Worm (Caenorhabditis elegans) whole organism, L1 larva: ENCODE measurements around the gene grl-25.

Experiments used
- C04F5.9 ChIP-seq: sonication (generic microtip); optimal IDR thresholded peaks from 2 replicates; lab custom pipeline; 2016; ENCODE audit warnings: missing genetic modification characterization, missing compliant biosample characterization
- Y116A8C.19 ChIP-seq: sonication (generic microtip); optimal IDR thresholded peaks from 2 replicates; lab custom pipeline; 2016; ENCODE audit warnings: missing compliant biosample characterization, missing genetic modification characterization, borderline replicate concordance
- aha-1 ChIP-seq: fragments of 150-350 bp; optimal IDR thresholded peaks from 2 replicates; lab custom pipeline; 2014; ENCODE audit warnings: missing biosample characterization, missing genetic modification characterization
- alr-1 ChIP-seq: fragments of 200-800 bp; sonication (Bioruptor generic); optimal IDR thresholded peaks from 2 replicates; lab custom pipeline; 2018; ENCODE audit warnings: borderline replicate concordance, mild to moderate bottlenecking, missing genetic modification characterization, missing compliant biosample characterization
- aly-2 ChIP-seq: fragments of 150-350 bp; optimal IDR thresholded peaks from 2 replicates; lab custom pipeline; 2014; ENCODE audit warnings: missing biosample characterization, missing genetic modification characterization
- blmp-1 ChIP-seq: fragments of 150-350 bp; optimal IDR thresholded peaks from 2 replicates; lab custom pipeline; 2014; ENCODE audit warnings: missing biosample characterization, missing genetic modification characterization
- efl-1 ChIP-seq, 4 experiments: fragments of 150-350 bp; optimal IDR thresholded peaks in 3 of 4; peaks in 1 of 4; 1 replicate in 1 of 4; 2 replicates in 3 of 4; lab custom pipeline; 2014; ENCODE audit warnings: missing biosample characterization in 2 of 4, missing genetic modification characterization in 2 of 4, missing genetic modification reagents in 2 of 4
- egl-27 ChIP-seq, 2 experiments: fragments of 150-350 bp in 1 of 2; sonication (generic microtip); optimal IDR thresholded peaks; 3 replicates each; lab custom pipeline; 2017 to 2018; ENCODE audit warnings: missing biosample characterization in 2 of 2, missing genetic modification characterization in 2 of 2, missing genetic modification reagents in 2 of 2
- elt-3 ChIP-seq, 6 experiments: fragments of 150-350 bp in 1 of 6; sonication (generic microtip); optimal IDR thresholded peaks; 2 replicates each; lab custom pipeline; 2017 to 2018; ENCODE audit warnings: missing biosample characterization in 6 of 6, missing genetic modification characterization in 6 of 6, inconsistent platforms in 1 of 6
- fkh-10 ChIP-seq: sonication (generic microtip); optimal IDR thresholded peaks from 2 replicates; lab custom pipeline; 2017; ENCODE audit warnings: missing biosample characterization, missing genetic modification reagents, missing genetic modification characterization
- fos-1 ChIP-seq: fragments of 150-350 bp; optimal IDR thresholded peaks from 2 replicates; lab custom pipeline; 2014; ENCODE audit warnings: missing biosample characterization, missing genetic modification characterization
- hlh-17 ChIP-seq: fragments of 200-800 bp; sonication (Bioruptor generic); optimal IDR thresholded peaks from 2 replicates; lab custom pipeline; 2018; ENCODE audit warnings: missing genetic modification characterization, mild to moderate bottlenecking, missing compliant biosample characterization, moderate library complexity, borderline replicate concordance
- irx-1 ChIP-seq: sonication (generic microtip); optimal IDR thresholded peaks from 2 replicates; lab custom pipeline; 2016; ENCODE audit warnings: missing genetic modification characterization, missing compliant biosample characterization
- jun-1 ChIP-seq: fragments of 150-350 bp; optimal IDR thresholded peaks from 2 replicates; lab custom pipeline; 2014; ENCODE audit warnings: missing biosample characterization, missing genetic modification reagents, missing genetic modification characterization
- lin-13 ChIP-seq: fragments of 150-350 bp; optimal IDR thresholded peaks from 2 replicates; lab custom pipeline; 2014; ENCODE audit warnings: missing biosample characterization, missing genetic modification reagents, missing genetic modification characterization
- lin-14 ChIP-seq: fragments of 200-800 bp; sonication (Bioruptor generic); optimal IDR thresholded peaks from 2 replicates; lab custom pipeline; 2018; ENCODE audit warnings: mild to moderate bottlenecking, missing genetic modification characterization, moderate library complexity, missing compliant biosample characterization
- lin-39 ChIP-seq: fragments of 150-350 bp; optimal IDR thresholded peaks from 2 replicates; lab custom pipeline; 2014; ENCODE audit warnings: missing biosample characterization, missing genetic modification reagents, missing genetic modification characterization
- lir-3 ChIP-seq: sonication (generic microtip); optimal IDR thresholded peaks from 2 replicates; lab custom pipeline; 2016; ENCODE audit warnings: mild to moderate bottlenecking, missing genetic modification characterization, moderate library complexity, missing compliant biosample characterization; ENCODE audit not compliant: poor library complexity
- lsy-2 ChIP-seq, 2 experiments: fragments of 150-350 bp; optimal IDR thresholded peaks; 2 replicates each; lab custom pipeline; 2014; ENCODE audit warnings: missing biosample characterization in 2 of 2, missing genetic modification characterization in 2 of 2
- mdl-1 ChIP-seq, 2 experiments: fragments of 150-350 bp; optimal IDR thresholded peaks; 2 replicates each; lab custom pipeline; 2014 to 2017; ENCODE audit warnings: missing biosample characterization in 2 of 2, missing genetic modification characterization in 2 of 2, inconsistent platforms in 1 of 2
- nhr-11 ChIP-seq: fragments of 150-350 bp; optimal IDR thresholded peaks from 2 replicates; lab custom pipeline; 2014; ENCODE audit warnings: missing biosample characterization, missing genetic modification characterization
- nhr-12 ChIP-seq: sonication (generic microtip); optimal IDR thresholded peaks from 2 replicates; lab custom pipeline; 2017; ENCODE audit warnings: missing biosample characterization, missing genetic modification characterization
- nhr-28 ChIP-seq: fragments of 150-350 bp; optimal IDR thresholded peaks from 2 replicates; lab custom pipeline; 2014; ENCODE audit warnings: missing biosample characterization, missing genetic modification characterization
- nhr-47 ChIP-seq: sonication (generic microtip); optimal IDR thresholded peaks from 2 replicates; lab custom pipeline; 2016; ENCODE audit warnings: mild to moderate bottlenecking, missing genetic modification characterization, moderate library complexity, missing compliant biosample characterization
- nhr-84 ChIP-seq: sonication (generic microtip); optimal IDR thresholded peaks from 2 replicates; lab custom pipeline; 2017; ENCODE audit warnings: missing biosample characterization, missing genetic modification characterization
- nhr-85 ChIP-seq: sonication (generic microtip); peaks from one replicate; lab custom pipeline; 2016; ENCODE audit warnings: missing genetic modification characterization, inconsistent platforms, missing compliant biosample characterization
- pag-3 ChIP-seq: sonication (generic microtip); optimal IDR thresholded peaks from 2 replicates; lab custom pipeline; 2017; ENCODE audit warnings: missing genetic modification characterization, mild to moderate bottlenecking, missing compliant biosample characterization, antibody characterized with exemption, borderline replicate concordance; ENCODE audit not compliant: insufficient read depth
- pax-3 ChIP-seq: fragments of 200-800 bp; sonication (Bioruptor generic); optimal IDR thresholded peaks from 2 replicates; lab custom pipeline; 2018; ENCODE audit warnings: mild to moderate bottlenecking, missing genetic modification characterization, moderate library complexity, missing compliant biosample characterization
- rnt-1 ChIP-seq: sonication (generic microtip); optimal IDR thresholded peaks from 2 replicates; lab custom pipeline; 2016; ENCODE audit warnings: mild to moderate bottlenecking, missing genetic modification characterization, moderate library complexity, missing compliant biosample characterization
- skn-1 ChIP-seq: fragments of 150-350 bp; optimal IDR thresholded peaks from 2 replicates; lab custom pipeline; 2014; ENCODE audit warnings: missing biosample characterization, missing genetic modification characterization
- snpc-4 ChIP-seq: fragments of 150-350 bp; optimal IDR thresholded peaks from 2 replicates; lab custom pipeline; 2014; ENCODE audit warnings: missing biosample characterization, missing genetic modification characterization
- snu-23 ChIP-seq: sonication (generic microtip); optimal IDR thresholded peaks from 2 replicates; lab custom pipeline; 2016; ENCODE audit warnings: missing genetic modification characterization, missing compliant biosample characterization
- tlp-1 ChIP-seq: fragments of 150-350 bp; optimal IDR thresholded peaks from 2 replicates; lab custom pipeline; 2014; ENCODE audit warnings: missing biosample characterization, missing genetic modification characterization
- unc-130 ChIP-seq: fragments of 150-350 bp; optimal IDR thresholded peaks from 2 replicates; lab custom pipeline; 2017; ENCODE audit warnings: missing biosample characterization, missing genetic modification characterization, inconsistent platforms
- unc-30 ChIP-seq: sonication (generic microtip); optimal IDR thresholded peaks from 2 replicates; lab custom pipeline; 2017; ENCODE audit warnings: missing biosample characterization, missing genetic modification characterization
- unc-86 ChIP-seq: sonication (generic microtip); optimal IDR thresholded peaks from 2 replicates; lab custom pipeline; 2016; ENCODE audit warnings: missing genetic modification characterization, missing compliant biosample characterization
- unc-98 ChIP-seq: fragments of 200-800 bp; sonication (Bioruptor generic); IDR thresholded peaks from 2 replicates; pipeline ENCODE4 v1.3.6; 2022; ENCODE audit warnings: missing genetic modification characterization, missing compliant biosample characterization
- vab-15 ChIP-seq: sonication (generic microtip); optimal IDR thresholded peaks from 2 replicates; lab custom pipeline; 2017; ENCODE audit warnings: missing genotype, mild to moderate bottlenecking, missing genetic modification characterization, missing compliant biosample characterization
- zip-4 ChIP-seq: fragments of 200-800 bp; sonication (Bioruptor generic); optimal IDR thresholded peaks from 2 replicates; lab custom pipeline; 2018; ENCODE audit warnings: mild to moderate bottlenecking, missing genetic modification characterization, moderate library complexity, missing compliant biosample characterization
- ztf-4 ChIP-seq: fragments of 150-350 bp; optimal IDR thresholded peaks from 2 replicates; lab custom pipeline; 2014; ENCODE audit warnings: missing biosample characterization, missing genetic modification characterization

Gene grl-25

DNA sequence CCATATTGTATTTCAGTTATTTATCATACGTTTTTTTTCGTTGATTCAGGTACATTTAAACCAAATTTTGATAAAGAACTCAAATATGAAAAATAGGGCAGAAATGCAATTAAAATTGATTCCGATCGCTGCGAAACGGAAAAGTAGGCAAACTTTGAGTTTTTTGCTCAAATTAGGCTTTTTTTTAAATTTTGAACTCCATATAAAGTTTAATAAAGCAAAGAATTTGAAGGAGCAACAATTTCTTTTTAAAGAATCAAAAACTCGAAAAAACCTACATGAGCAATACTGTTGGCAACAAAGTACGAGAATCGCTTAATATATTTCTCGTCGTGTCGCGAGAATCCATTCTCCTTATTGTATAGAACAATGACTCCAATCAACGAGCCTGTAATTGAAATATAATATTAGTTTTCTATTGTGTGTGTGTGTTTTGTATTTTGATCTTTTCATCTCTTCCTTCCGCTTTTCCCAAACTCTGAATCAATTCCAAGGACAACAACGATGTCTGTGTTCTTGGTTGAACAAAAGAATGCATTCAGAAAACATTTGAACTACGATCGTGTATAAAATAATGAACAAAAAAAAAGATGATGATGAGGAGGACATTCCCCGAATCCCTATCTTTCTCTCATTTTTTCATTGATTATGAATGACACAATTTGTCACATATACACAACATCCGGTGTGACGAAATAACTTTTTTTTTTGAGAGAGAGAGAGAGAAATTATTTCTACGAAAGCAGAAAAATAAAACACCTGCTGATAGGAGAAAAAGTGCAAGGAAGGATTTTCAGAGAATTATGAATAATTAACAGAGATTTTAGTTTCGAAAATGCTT lies 16.6 kb downstream of the grl-25 start (continued):
- TF ChIP-seq unc-86 (tag; lab: Kevin White, UChicago) (peak; percentile 16), unc-130 (tag; lab: Kevin White, UChicago) (no peak), hlh-17 (GFP tag; lab: Kevin White, UChicago) (no peak), irx-1 (tag; lab: Kevin White, UChicago) (no peak), unc-30 (tag; lab: Kevin White, UChicago) (no peak), jun-1 (tag; lab: Kevin White, UChicago) (no peak), nhr-28 (tag; lab: Kevin White, UChicago) (no peak), fos-1 (no peak), nhr-11 (tag; lab: Kevin White, UChicago) (no peak), skn-1 (tag; lab: Kevin White, UChicago) (peak; percentile 18), aly-2 (tag; lab: Kevin White, UChicago) (no peak), lsy-2 (tag; optimal IDR thresholded peaks at IDR 0.05; lab: Kevin White, UChicago) (no peak), ztf-4 (no peak), elt-3 (tag; optimal IDR thresholded peaks at IDR 0.05; lab: Kevin White, UChicago) (no peak), Y116A8C.19 (no peak), efl-1 (optimal IDR thresholded peaks at IDR 0.05; lab: Kevin White, UChicago) (no peak), efl-1 (GFP tag; optimal IDR thresholded peaks at IDR 0.05 in 1 of 2; lab: Kevin White, UChicago) (peak in 1 of 2 experiments; percentile 75), snpc-4 (tag; lab: Kevin White, UChicago) (no peak), alr-1 (tag; lab: Kevin White, UChicago) (no peak), pag-3 (no peak), blmp-1 (tag; lab: Kevin White, UChicago) (peak; percentile 17), vab-15 (tag; lab: Kevin White, UChicago) (no peak), lin-14 (GFP tag; lab: Kevin White, UChicago) (peak; percentile 47), fkh-10 (GFP tag; lab: Kevin White, UChicago) (no peak), lir-3 (tag; lab: Kevin White, UChicago) (no peak), lin-39 (no peak)

DNA sequence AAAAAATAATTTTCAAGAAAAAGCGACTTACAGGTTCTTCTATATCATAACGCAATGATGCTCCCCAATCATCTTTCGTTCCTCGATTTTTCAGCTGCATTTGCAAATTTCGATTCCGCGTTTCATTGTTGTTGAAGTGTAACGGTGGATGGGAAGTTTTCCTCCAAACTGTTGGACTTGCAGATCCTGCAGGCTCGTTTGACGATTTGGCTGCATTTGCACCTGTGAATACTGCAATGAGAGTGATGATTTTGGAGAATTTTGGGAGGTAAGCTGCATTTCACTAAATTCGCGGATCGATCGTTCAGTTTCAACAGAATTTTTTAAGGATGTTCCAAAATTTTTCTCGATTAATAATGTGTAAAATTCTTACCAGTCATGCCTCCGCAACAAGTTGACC lies 18.8 kb downstream of the grl-25 start:
- no peak for TF ChIP-seq unc-86 (tag; lab: Kevin White, UChicago)
- no peak for TF ChIP-seq hlh-17 (GFP tag; lab: Kevin White, UChicago)
- TF ChIP-seq mdl-1 (tag; optimal IDR thresholded peaks at IDR 0.05; lab: Kevin White, UChicago) = no peak
- TF ChIP-seq egl-27 (tag; optimal IDR thresholded peaks at IDR 0.05; lab: Kevin White, UChicago) = no peak
- no peak for TF ChIP-seq pax-3 (tag; lab: Kevin White, UChicago)
- no peak for TF ChIP-seq C04F5.9 (tag; lab: Kevin White, UChicago)
- TF ChIP-seq aha-1 = no peak
- TF ChIP-seq unc-98 (GFP tag; lab: Robert Waterston, UW) = no peak
- no peak for TF ChIP-seq nhr-12 (tag; lab: Kevin White, UChicago)
- TF ChIP-seq lin-13 (GFP tag; lab: Kevin White, UChicago) = no peak
- no peak for TF ChIP-seq aly-2 (tag; lab: Kevin White, UChicago)
- no peak for TF ChIP-seq rnt-1 (tag; lab: Kevin White, UChicago)
- no peak for TF ChIP-seq nhr-47 (tag; lab: Kevin White, UChicago)
- TF ChIP-seq nhr-85 = no peak
- TF ChIP-seq nhr-84 (tag; lab: Kevin White, UChicago) = no peak
- TF ChIP-seq efl-1 (optimal IDR thresholded peaks at IDR 0.05; lab: Kevin White, UChicago) = no peak
- TF ChIP-seq efl-1 (GFP tag; optimal IDR thresholded peaks at IDR 0.05 in 1 of 2; lab: Kevin White, UChicago) = no peak
- no peak for TF ChIP-seq tlp-1 (tag; lab: Kevin White, UChicago)
- no peak for TF ChIP-seq snu-23
- TF ChIP-seq zip-4 (GFP tag; lab: Kevin White, UChicago) = no peak
